Worm (Caenorhabditis elegans) whole organism, young adult: ENCODE results near the gene atfs-1.

Experiments used
- B0035.1 ChIP-seq: sonication (generic microtip); optimal IDR thresholded peaks from 2 replicates; lab custom pipeline; 2016; ENCODE audit warnings: missing genetic modification characterization, mild to moderate bottlenecking, missing compliant biosample characterization, missing genotype, missing genetic modification reagents
- B0336.3 ChIP-seq: fragments of 200-800 bp; sonication (Bioruptor generic); IDR thresholded peaks from 2 replicates; pipeline ENCODE4 v1.3.6; 2022; ENCODE audit warnings: missing genetic modification characterization, missing compliant biosample characterization
- C06A6.2 ChIP-seq: fragments of 200-800 bp; sonication (Bioruptor generic); conservative IDR thresholded peaks from 2 replicates; pipeline ENCODE4 v1.3.6; 2022; ENCODE audit warnings: missing genetic modification characterization, missing compliant biosample characterization
- C17E4.6 ChIP-seq: fragments of 200-800 bp; sonication (Bioruptor generic); IDR thresholded peaks from 2 replicates; pipeline ENCODE4 v1.3.6; 2022; ENCODE audit warnings: missing genetic modification reagents, missing genetic modification characterization, missing compliant biosample characterization
- F22D6.2 ChIP-seq: sonication (generic microtip); optimal IDR thresholded peaks from 2 replicates; lab custom pipeline; 2016; ENCODE audit warnings: mild to moderate bottlenecking, missing genetic modification characterization, missing compliant biosample characterization
- F33H1.4 ChIP-seq: fragments of 200-800 bp; sonication (Bioruptor generic); IDR thresholded peaks from 2 replicates; pipeline ENCODE4 v1.3.6; 2022; ENCODE audit warnings: missing genetic modification reagents, missing genetic modification characterization, missing compliant biosample characterization
- F57A8.1 ChIP-seq: fragments of 200-800 bp; sonication (Bioruptor generic); optimal IDR thresholded peaks from 2 replicates; lab custom pipeline; 2018; ENCODE audit warnings: mild to moderate bottlenecking, missing genetic modification characterization, moderate library complexity, missing compliant biosample characterization
- F57C9.4 ChIP-seq: sonication (generic microtip); optimal IDR thresholded peaks from 2 replicates; lab custom pipeline; 2017; ENCODE audit warnings: mild to moderate bottlenecking, missing genetic modification characterization, missing compliant biosample characterization
- Y67H2A.10 ChIP-seq: fragments of 200-800 bp; sonication (Bioruptor generic); conservative IDR thresholded peaks from 2 replicates; pipeline ENCODE4 v1.3.6; 2022; ENCODE audit warnings: missing genetic modification reagents, missing genetic modification characterization, missing compliant biosample characterization
- Y95B8A.8 ChIP-seq: fragments of 200-800 bp; sonication (Bioruptor generic); IDR thresholded peaks from 2 replicates; pipeline ENCODE4 v1.3.6; 2022; ENCODE audit warnings: missing genetic modification reagents, missing genetic modification characterization, missing compliant biosample characterization
- ZK185.1 ChIP-seq: sonication (generic microtip); optimal IDR thresholded peaks from 2 replicates; lab custom pipeline; 2016; ENCODE audit warnings: mild to moderate bottlenecking, missing genetic modification characterization, missing compliant biosample characterization; ENCODE audit not compliant: poor library complexity, severe bottlenecking
- attf-5 ChIP-seq: fragments of 200-800 bp; sonication (Bioruptor generic); optimal IDR thresholded peaks from 2 replicates; lab custom pipeline; 2018; ENCODE audit warnings: mild to moderate bottlenecking, missing genetic modification characterization, missing compliant biosample characterization
- bed-2 ChIP-seq: fragments of 200-800 bp; sonication (Bioruptor generic); IDR thresholded peaks from 2 replicates; pipeline ENCODE4 v1.3.6; 2022; ENCODE audit warnings: missing genetic modification reagents, missing genetic modification characterization, missing compliant biosample characterization
- ccch-3 ChIP-seq: fragments of 200-800 bp; sonication (Bioruptor generic); optimal IDR thresholded peaks from 2 replicates; lab custom pipeline; 2018; ENCODE audit warnings: mild to moderate bottlenecking, missing genetic modification characterization, missing compliant biosample characterization
- chd-7 ChIP-seq: sonication (generic microtip); optimal IDR thresholded peaks from 2 replicates; lab custom pipeline; 2016; ENCODE audit warnings: mild to moderate bottlenecking, missing genetic modification characterization, moderate library complexity, missing compliant biosample characterization
- efl-1 ChIP-seq: fragments of 150-350 bp; optimal IDR thresholded peaks from 2 replicates; lab custom pipeline; 2014; ENCODE audit warnings: missing biosample characterization, missing genetic modification reagents, missing genetic modification characterization
- egl-18 ChIP-seq: fragments of 200-800 bp; sonication (Bioruptor generic); IDR thresholded peaks from 2 replicates; pipeline ENCODE4 v1.3.6; 2022; ENCODE audit warnings: missing genetic modification reagents, missing genetic modification characterization, missing compliant biosample characterization
- hlh-12 ChIP-seq: sonication (generic microtip); optimal IDR thresholded peaks from 2 replicates; lab custom pipeline; 2016; ENCODE audit warnings: missing genetic modification characterization, missing compliant biosample characterization
- hmg-1.2 ChIP-seq: fragments of 200-800 bp; sonication (Bioruptor generic); IDR thresholded peaks from 2 replicates; pipeline ENCODE4 v1.3.6; 2022; ENCODE audit warnings: missing genetic modification reagents, missing genetic modification characterization, missing compliant biosample characterization
- lin-35 ChIP-seq, 3 experiments: fragments of 150-350 bp in 2 of 3; sonication (generic microtip) in 1 of 3; optimal IDR thresholded peaks; 2 replicates each; lab custom pipeline; 2014 to 2018; ENCODE audit warnings: missing biosample characterization in 3 of 3, missing genetic modification characterization in 3 of 3, missing genetic modification reagents in 3 of 3
- lin-54 ChIP-seq: fragments of 200-800 bp; sonication (Bioruptor generic); optimal IDR thresholded peaks from 2 replicates; lab custom pipeline; 2018; ENCODE audit warnings: mild to moderate bottlenecking, missing genetic modification characterization, missing compliant biosample characterization
- lsl-1 ChIP-seq: fragments of 200-800 bp; sonication (Bioruptor generic); optimal IDR thresholded peaks from 2 replicates; lab custom pipeline; 2018; ENCODE audit warnings: mild to moderate bottlenecking, missing genetic modification characterization, moderate library complexity, missing compliant biosample characterization
- mcd-1 ChIP-seq: fragments of 200-800 bp; sonication (Bioruptor generic); IDR thresholded peaks from 2 replicates; pipeline ENCODE4 v1.3.6; 2022; ENCODE audit warnings: missing genetic modification reagents, missing genetic modification characterization, missing compliant biosample characterization
- mes-4 ChIP-seq: sonication (generic microtip); optimal IDR thresholded peaks from 2 replicates; lab custom pipeline; 2016; ENCODE audit warnings: missing genotype, missing genetic modification characterization, missing compliant biosample characterization
- nfyb-1 ChIP-seq: fragments of 200-800 bp; sonication (Bioruptor generic); IDR thresholded peaks from 2 replicates; pipeline ENCODE4 v1.3.6; 2022; ENCODE audit warnings: missing genetic modification reagents, missing genetic modification characterization, missing compliant biosample characterization
- nhr-80 ChIP-seq: sonication (generic microtip); optimal IDR thresholded peaks from 2 replicates; lab custom pipeline; 2016; ENCODE audit warnings: missing genetic modification characterization, missing compliant biosample characterization
- pha-4 ChIP-seq: fragments of 150-350 bp; sonication (generic microtip); optimal IDR thresholded peaks from 2 replicates; lab custom pipeline; 2014; ENCODE audit warnings: missing biosample characterization, missing genetic modification reagents, missing genetic modification characterization
- rec-8 ChIP-seq, 2 experiments: sonication (generic microtip); optimal IDR thresholded peaks; 2 replicates each; lab custom pipeline; 2016; ENCODE audit warnings: mild to moderate bottlenecking in 2 of 2, missing genetic modification characterization in 2 of 2, missing genetic modification reagents in 2 of 2, missing genotype in 2 of 2, missing biosample characterization in 1 of 2, missing compliant biosample characterization in 1 of 2, moderate library complexity in 1 of 2
- snpc-4 ChIP-seq, 5 experiments: fragments of 150-350 bp in 1 of 5; sonication (generic microtip) in 4 of 5; optimal IDR thresholded peaks; 2 replicates each; lab custom pipeline; 2014 to 2018; ENCODE audit warnings: missing genetic modification characterization in 5 of 5, missing biosample characterization in 3 of 5, antibody characterized with exemption in 2 of 5, mild to moderate bottlenecking in 2 of 5, missing compliant biosample characterization in 2 of 5, missing genotype in 2 of 5, moderate library complexity in 2 of 5, missing genetic modification reagents in 1 of 5
- somi-1 ChIP-seq: fragments of 200-800 bp; sonication (Bioruptor generic); optimal IDR thresholded peaks from 2 replicates; lab custom pipeline; 2018; ENCODE audit warnings: mild to moderate bottlenecking, missing genetic modification characterization, missing compliant biosample characterization
- tlf-1 ChIP-seq: fragments of 200-800 bp; sonication (Bioruptor generic); optimal IDR thresholded peaks from 2 replicates; lab custom pipeline; 2018; ENCODE audit warnings: mild to moderate bottlenecking, missing genetic modification characterization, missing compliant biosample characterization
- ztf-22 ChIP-seq: fragments of 200-800 bp; sonication (Bioruptor generic); optimal IDR thresholded peaks from 2 replicates; lab custom pipeline; 2018; ENCODE audit warnings: mild to moderate bottlenecking, missing genetic modification characterization, moderate library complexity, missing compliant biosample characterization

Gene atfs-1

DNA sequence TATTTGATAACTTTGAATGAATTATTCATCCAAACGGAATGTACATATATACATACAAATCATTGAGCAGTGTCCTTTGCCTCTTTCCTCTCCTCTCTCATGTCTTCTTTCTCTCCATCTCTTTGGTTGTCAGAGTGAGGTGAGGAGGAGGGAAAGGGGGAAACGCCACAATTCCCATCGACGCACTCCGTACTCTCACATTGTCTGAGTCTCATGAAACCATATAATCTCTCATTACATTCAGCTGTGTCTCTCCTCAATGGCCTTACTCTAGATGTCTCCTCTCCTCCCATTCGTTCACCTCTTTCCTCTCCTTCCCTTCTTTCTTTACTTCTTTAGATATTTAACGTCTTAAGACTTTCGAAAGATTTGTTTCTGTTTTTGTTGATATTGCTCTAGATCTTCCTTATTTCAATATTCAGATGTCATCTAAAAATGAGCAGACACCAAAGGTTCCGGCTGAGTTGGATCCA is 15.8 kb upstream of the atfs-1 start, which contains the start of gene ceh-74:
Gene ceh-74 (plus strand): TSS at position 423 of the 473 bp plus-strand sequence.
- TF ChIP-seq F22D6.2 (no peak), hmg-1.2 (GFP tag; lab: Robert Waterston, UW) (peak; percentile 58)

DNA sequence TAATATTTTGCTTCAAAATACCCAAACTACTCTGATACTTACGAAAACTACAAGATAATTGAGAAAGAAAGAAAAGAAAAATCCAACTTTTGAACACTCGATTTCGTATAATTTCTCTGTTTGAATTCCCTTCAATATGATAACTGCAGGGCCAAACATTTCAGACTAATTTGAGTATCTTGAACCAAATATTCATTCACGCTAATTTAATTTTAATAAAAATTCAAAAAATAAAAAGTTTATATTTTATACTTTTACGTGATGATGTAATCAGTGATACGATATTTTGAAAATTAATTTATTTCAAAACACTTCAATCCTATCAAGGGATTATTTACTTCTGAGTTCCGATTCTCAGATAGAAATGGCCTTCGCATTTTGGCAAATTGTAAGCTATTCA is 13.5 kb upstream of the atfs-1 start, which contains the start of gene ZC376.8:
Gene ZC376.8 (plus strand): TSS at position 301 of the 400 bp plus-strand sequence.
- TF ChIP-seq Y95B8A.8 (GFP tag; lab: Robert Waterston, UW) (no peak), tlf-1 (GFP tag; lab: Kevin White, UChicago) (no peak), somi-1 (GFP tag; lab: Kevin White, UChicago) (no peak), nfyb-1 (GFP tag; lab: Robert Waterston, UW) (no peak), hlh-12 (tag; lab: Kevin White, UChicago) (no peak), B0035.1 (no peak), rec-8 (tag; optimal IDR thresholded peaks at IDR 0.05; lab: Kevin White, UChicago) (no peak), lin-54 (no peak), ztf-22 (GFP tag; lab: Kevin White, UChicago) (no peak), egl-18 (no peak), F57C9.4 (tag; lab: Kevin White, UChicago) (no peak)

DNA sequence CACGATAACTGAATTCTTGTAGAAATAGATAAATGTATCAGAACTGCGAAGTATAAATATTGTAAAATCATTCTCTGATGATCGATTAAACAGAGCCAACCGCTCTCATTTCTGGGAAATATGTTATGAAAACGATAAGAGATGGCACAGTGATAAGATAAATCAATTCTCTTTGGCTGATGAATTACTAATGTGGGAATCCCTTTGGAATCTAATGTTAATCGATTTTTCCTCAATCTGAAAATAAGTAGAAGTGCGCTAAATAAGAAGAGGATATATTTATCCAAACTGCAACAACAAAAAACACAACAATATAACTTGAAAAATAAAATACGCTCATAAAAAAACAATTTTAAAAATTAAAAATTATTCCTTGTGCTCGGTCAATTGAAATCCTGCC is 10.6 kb upstream of the atfs-1 start, which contains the start of gene cest-2.3:
Gene cest-2.3 (minus strand): TSS at position 101 of the 400 bp plus-strand sequence.
- TF ChIP-seq C17E4.6 (GFP tag; lab: Robert Waterston, UW) (no peak), C06A6.2 (GFP tag; lab: Robert Waterston, UW) (no peak), efl-1 (GFP tag; lab: Kevin White, UChicago) (no peak), nhr-80 (no peak), nfyb-1 (GFP tag; lab: Robert Waterston, UW) (no peak), pha-4 (tag; lab: Kevin White, UChicago) (no peak), F57A8.1 (GFP tag; lab: Kevin White, UChicago) (no peak), bed-2 (GFP tag; lab: Robert Waterston, UW) (no peak)

DNA sequence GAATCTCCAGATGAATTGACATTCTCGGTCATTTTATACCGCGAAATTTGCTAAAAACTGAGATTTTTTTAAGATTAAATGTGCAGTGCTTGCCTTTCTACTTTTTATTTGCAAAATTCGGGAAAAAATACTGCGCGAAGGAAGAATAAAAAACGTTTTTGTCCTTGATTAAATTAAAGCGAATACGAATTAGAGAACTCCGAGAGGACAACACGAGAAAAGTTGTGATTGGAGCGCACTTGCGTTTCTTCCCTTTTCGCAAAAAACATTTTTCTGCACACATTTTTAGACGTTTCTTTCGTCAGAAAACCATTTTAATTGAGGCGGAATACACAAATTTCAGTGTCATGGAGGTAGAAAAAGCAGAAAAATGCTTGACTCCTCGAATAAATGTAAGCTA is 8.0 kb upstream of the atfs-1 start, which contains the start of the genes trm-1 and ints-2:
Gene trm-1 (minus strand): TSS at position 175 of the 400 bp plus-strand sequence.
Gene ints-2 (plus strand): TSS at position 249 of the 400 bp plus-strand sequence.
- TF ChIP-seq hmg-1.2 (GFP tag; lab: Robert Waterston, UW) (0 out of 2 replicates have a peak, but pooled peaks have one; percentile 19), mcd-1 (GFP tag; lab: Robert Waterston, UW) (peak; percentile 96), lsl-1 (peak; percentile 4), lin-54 (peak; percentile 10), efl-1 (GFP tag; lab: Kevin White, UChicago) (peak; percentile 21), Y67H2A.10 (no peak), snpc-4 (GFP tag; optimal IDR thresholded peaks at IDR 0.05; lab: Kevin White, UChicago) (no peak), snpc-4 (tag; optimal IDR thresholded peaks at IDR 0.05; lab: Kevin White, UChicago) (peak in 1 of 4 experiments; percentile 45), F33H1.4 (GFP tag; lab: Robert Waterston, UW) (peak; percentile 21; the same call in 1 of the 2 replicates), attf-5 (peak; percentile 20), chd-7 (tag; lab: Kevin White, UChicago) (no peak), ZK185.1 (tag; lab: Kevin White, UChicago) (peak; percentile 27), mes-4 (tag; lab: Kevin White, UChicago) (no peak), lin-35 (GFP tag; optimal IDR thresholded peaks at IDR 0.05; lab: Kevin White, UChicago) (peak in 1 of 3 experiments; percentile 36)

DNA sequence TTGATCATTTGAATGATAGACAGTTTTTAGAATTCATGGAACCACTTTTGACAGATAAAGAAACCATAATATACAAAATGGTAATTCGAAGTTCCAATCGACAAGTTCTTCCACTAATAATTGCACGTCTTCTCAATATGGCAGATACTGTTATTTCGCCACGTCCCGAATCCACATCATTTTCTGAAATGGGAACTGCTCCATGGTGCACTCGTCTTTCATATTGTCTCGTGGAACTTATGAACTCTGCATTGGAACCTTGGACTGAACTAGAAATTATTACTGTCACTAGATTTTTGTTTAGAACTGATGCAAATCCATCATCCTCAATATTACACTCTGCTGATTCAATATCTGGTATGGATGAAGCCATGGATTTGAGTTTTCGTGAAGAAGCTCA is 6.4 kb upstream of the atfs-1 start:
- TF ChIP-seq ccch-3 (GFP tag; lab: Kevin White, UChicago): no peak
- TF ChIP-seq B0336.3: no peak
